Fruit fly (Drosophila melanogaster): ENCODE results near the gene CycB3.
A peak's percentile ranks its signal among the peaks of the same experiment; 100 is the strongest.

- TF ChIP-seq CG12605 (GFP tag; IDR thresholded peaks at IDR 0.05) (no peak), EcR (GFP tag; optimal IDR thresholded peaks at IDR 0.05) (peak; percentile 2), fd96Ca (GFP tag; IDR thresholded peaks at IDR 0.05) (no peak), CG14655 (GFP tag; optimal IDR thresholded peaks at IDR 0.05) (no peak), CG32121 (GFP tag; IDR thresholded peaks at IDR 0.05) (no peak), Ets98B (GFP tag; IDR thresholded peaks at IDR 0.05) (no peak), D1 (tag; optimal IDR thresholded peaks at IDR 0.05) (no peak)
Observed at dm6 chr3R:24870389-24871048, at the start of gene CycB3.
